Worm (Caenorhabditis elegans): ENCODE measurements around the gene hgap-2.

Gene hgap-2

ce11 chrII:8684824-8685223, at the start of gene hgap-2:
TSS of gene hgap-2 (minus strand) at chrII:8684924.
- no peak for TF ChIP-seq lin-54 (GFP tag; optimal IDR thresholded peaks at IDR 0.05)
- TF ChIP-seq hlh-26 (GFP tag; conservative IDR thresholded peaks at IDR 0.05): no peak
- TF ChIP-seq akir-1 (GFP tag; optimal IDR thresholded peaks at IDR 0.05): no peak
- TF ChIP-seq hrde-1 (tag; optimal IDR thresholded peaks at IDR 0.05; ENCODE audit: borderline replicate concordance): no peak
- no peak for TF ChIP-seq mcd-1 (GFP tag; IDR thresholded peaks at IDR 0.05)
- no peak for TF ChIP-seq gei-17 (GFP tag; optimal IDR thresholded peaks at IDR 0.05)
- no peak for TF ChIP-seq madf-8 (GFP tag; conservative IDR thresholded peaks at IDR 0.05)
- TF ChIP-seq attf-3 (GFP tag; conservative IDR thresholded peaks at IDR 0.05): no peak

- TF ChIP-seq nhr-27 (tag; optimal IDR thresholded peaks at IDR 0.05) (no peak), zfh-2 (GFP tag; conservative IDR thresholded peaks at IDR 0.05) (peak; percentile 87), egrh-3 (GFP tag; IDR thresholded peaks at IDR 0.05) (peak; percentile 68; the same call in 1 of the 2 replicates)
Observed at ce11 chrII:8733627-8734026, 48.9 kb upstream of the hgap-2 start.

ce11 chrII:8732339-8733100, 47.8 kb upstream of the hgap-2 start, which contains the start of gene rol-6:
TSS of gene rol-6 (plus strand) at chrII:8733050.
- TF ChIP-seq zim-3 (tag; optimal IDR thresholded peaks at IDR 0.05): no peak
- TF ChIP-seq let-607 (tag; optimal IDR thresholded peaks at IDR 0.05): no peak
- no peak for TF ChIP-seq ztf-25 (GFP tag; IDR thresholded peaks at IDR 0.05)
- TF ChIP-seq attf-6 (GFP tag; IDR thresholded peaks at IDR 0.05): no peak
- TF ChIP-seq B0336.3 (GFP tag; IDR thresholded peaks at IDR 0.05): no peak
- no peak for TF ChIP-seq ceh-40 (GFP tag; IDR thresholded peaks at IDR 0.05)
- TF ChIP-seq nhr-120 (GFP tag; IDR thresholded peaks at IDR 0.05): no peak
- no peak for TF ChIP-seq ceh-100 (GFP tag; IDR thresholded peaks at IDR 0.05)
- no peak for TF ChIP-seq aptf-2 (GFP tag; conservative IDR thresholded peaks at IDR 0.05)
- no peak for TF ChIP-seq madf-8 (GFP tag; conservative IDR thresholded peaks at IDR 0.05)
- no peak for TF ChIP-seq ztf-22 (GFP tag; optimal IDR thresholded peaks at IDR 0.05)
- no peak for TF ChIP-seq chd-7 (tag; optimal IDR thresholded peaks at IDR 0.05)
- TF ChIP-seq F23B12.7 (tag; optimal IDR thresholded peaks at IDR 0.05; ENCODE audit: insufficient read depth): no peak
- no peak for TF ChIP-seq sdz-38 (tag; optimal IDR thresholded peaks at IDR 0.05)
- TF ChIP-seq ztf-18 (tag; optimal IDR thresholded peaks at IDR 0.05): no peak
- no peak for TF ChIP-seq snpc-1.1 (tag; optimal IDR thresholded peaks at IDR 0.05; ENCODE audit: insufficient read depth)
- TF ChIP-seq rpc-1 (optimal IDR thresholded peaks at IDR 0.05): no peak
- TF ChIP-seq rpc-1 (tag; optimal IDR thresholded peaks at IDR 0.05): no peak

- TF ChIP-seq somi-1 (GFP tag; optimal IDR thresholded peaks at IDR 0.05) (no peak), ztf-22 (GFP tag; optimal IDR thresholded peaks at IDR 0.05) (no peak), xnd-1 (tag; optimal IDR thresholded peaks at IDR 0.05) (no peak), D2030.7 (GFP tag; IDR thresholded peaks at IDR 0.05) (no peak), nfya-2 (GFP tag; IDR thresholded peaks at IDR 0.05) (no peak), sdz-38 (tag; optimal IDR thresholded peaks at IDR 0.05) (no peak), nhr-120 (GFP tag; IDR thresholded peaks at IDR 0.05) (no peak), Y53G8AR.9 (GFP tag; conservative IDR thresholded peaks at IDR 0.05) (no peak), nfyb-1 (GFP tag; IDR thresholded peaks at IDR 0.05) (no peak), hsf-1 (GFP tag; IDR thresholded peaks at IDR 0.05) (no peak), dpff-1 (tag; optimal IDR thresholded peaks at IDR 0.05) (no peak), Y56A3A.18 (GFP tag; IDR thresholded peaks at IDR 0.05) (no peak), lin-40 (tag; optimal IDR thresholded peaks at IDR 0.05) (no peak), ekl-4 (GFP tag; IDR thresholded peaks at IDR 0.05) (no peak), rpc-1 (optimal IDR thresholded peaks at IDR 0.05) (no peak), rpc-1 (tag; optimal IDR thresholded peaks at IDR 0.05) (no peak), F57C9.4 (tag; optimal IDR thresholded peaks at IDR 0.05) (no peak)
Observed at ce11 chrII:8731736-8732229, 47.1 kb upstream of the hgap-2 start.
